Worm (Caenorhabditis elegans): ENCODE measurements around the gene chmp-7.

DNA sequence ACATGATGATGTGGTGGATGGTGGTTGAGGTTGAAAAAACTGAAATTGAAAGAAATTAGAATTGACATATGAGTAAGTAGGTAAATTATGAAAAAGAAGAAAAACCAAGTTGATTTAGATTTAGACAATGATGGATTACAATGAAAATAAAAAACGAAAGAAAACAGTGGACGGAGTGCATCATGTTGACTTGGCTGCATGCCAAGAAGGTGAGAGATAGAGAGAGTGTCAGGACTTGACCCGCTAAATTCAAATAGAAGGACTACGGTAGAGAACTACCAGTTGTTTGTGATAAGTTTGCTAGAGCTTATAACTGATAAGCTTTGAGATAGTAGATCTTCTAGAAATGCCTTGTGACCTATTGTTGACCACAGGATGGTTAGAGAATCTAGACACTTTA, 6.3 kb downstream of the chmp-7 start, which contains the start of gene T24B8.3:
- no peak for TF ChIP-seq F23B12.7 (tag; optimal IDR thresholded peaks at IDR 0.05; ENCODE audit: insufficient read depth)
- no peak for TF ChIP-seq ceh-91 (GFP tag; IDR thresholded peaks at IDR 0.05)
- TF ChIP-seq F22D6.2 (tag; optimal IDR thresholded peaks at IDR 0.05): no peak
- TF ChIP-seq F55B11.4 (tag; optimal IDR thresholded peaks at IDR 0.05; ENCODE audit: borderline replicate concordance, insufficient read depth): no peak
- TF ChIP-seq ztf-18 (tag; optimal IDR thresholded peaks at IDR 0.05): no peak
- TF ChIP-seq Y67H2A.10 (GFP tag; conservative IDR thresholded peaks at IDR 0.05): no peak
- TF ChIP-seq lin-26 (GFP tag; IDR thresholded peaks at IDR 0.05): no peak
- TF ChIP-seq K11D2.4 (GFP tag; IDR thresholded peaks at IDR 0.05): no peak
- TF ChIP-seq hlh-26 (GFP tag; conservative IDR thresholded peaks at IDR 0.05): no peak
- no peak for TF ChIP-seq unc-130 (GFP tag; optimal IDR thresholded peaks at IDR 0.05)
- TF ChIP-seq ztf-3 (GFP tag; optimal IDR thresholded peaks at IDR 0.05): no peak
